Worm (Caenorhabditis elegans) whole organism, L1 larva: ENCODE data around the gene M176.4.
A peak's percentile ranks its signal among the peaks of the same experiment; 100 is the strongest.

Experiments used
- C34B4.2 ChIP-seq: sonication (generic microtip); optimal IDR thresholded peaks from 2 replicates; lab custom pipeline; 2017; ENCODE audit warnings: mild to moderate bottlenecking, missing genetic modification characterization, missing compliant biosample characterization
- F16B12.6 ChIP-seq: fragments of 150-350 bp; optimal IDR thresholded peaks from 2 replicates; lab custom pipeline; 2014; ENCODE audit warnings: missing biosample characterization, missing genetic modification characterization
- alr-1 ChIP-seq: fragments of 200-800 bp; sonication (Bioruptor generic); optimal IDR thresholded peaks from 2 replicates; lab custom pipeline; 2018; ENCODE audit warnings: borderline replicate concordance, mild to moderate bottlenecking, missing genetic modification characterization, missing compliant biosample characterization
- aly-2 ChIP-seq: fragments of 150-350 bp; optimal IDR thresholded peaks from 2 replicates; lab custom pipeline; 2014; ENCODE audit warnings: missing biosample characterization, missing genetic modification characterization
- ceh-8 ChIP-seq: fragments of 200-800 bp; sonication (Bioruptor generic); optimal IDR thresholded peaks from 2 replicates; lab custom pipeline; 2018; ENCODE audit warnings: mild to moderate bottlenecking, missing genetic modification characterization, moderate library complexity, missing compliant biosample characterization
- ces-1 ChIP-seq: fragments of 150-350 bp; optimal IDR thresholded peaks from 2 replicates; lab custom pipeline; 2014; ENCODE audit warnings: missing biosample characterization, missing genetic modification reagents, missing genetic modification characterization
- efl-1 ChIP-seq, 4 experiments: fragments of 150-350 bp; optimal IDR thresholded peaks in 3 of 4; peaks in 1 of 4; 1 replicate in 1 of 4; 2 replicates in 3 of 4; lab custom pipeline; 2014; ENCODE audit warnings: missing biosample characterization in 2 of 4, missing genetic modification characterization in 2 of 4, missing genetic modification reagents in 2 of 4
- ets-5 ChIP-seq: fragments of 200-800 bp; sonication (Bioruptor generic); IDR thresholded peaks from 2 replicates; pipeline ENCODE4 v1.3.6; 2022; ENCODE audit warnings: missing genetic modification characterization, missing compliant biosample characterization
- fkh-10 ChIP-seq: sonication (generic microtip); optimal IDR thresholded peaks from 2 replicates; lab custom pipeline; 2017; ENCODE audit warnings: missing biosample characterization, missing genetic modification reagents, missing genetic modification characterization
- fkh-4 ChIP-seq: sonication (generic microtip); optimal IDR thresholded peaks from 2 replicates; lab custom pipeline; 2016; ENCODE audit warnings: missing compliant biosample characterization, missing genetic modification characterization, borderline replicate concordance
- fkh-8 ChIP-seq: sonication (generic microtip); optimal IDR thresholded peaks from 2 replicates; lab custom pipeline; 2016; ENCODE audit warnings: mild to moderate bottlenecking, missing genetic modification characterization, missing compliant biosample characterization
- fos-1 ChIP-seq: fragments of 150-350 bp; optimal IDR thresholded peaks from 2 replicates; lab custom pipeline; 2014; ENCODE audit warnings: missing biosample characterization, missing genetic modification characterization
- grh-1 ChIP-seq: fragments of 200-800 bp; sonication (Bioruptor generic); IDR thresholded peaks from 2 replicates; pipeline ENCODE4 v1.3.6; 2022; ENCODE audit warnings: missing genetic modification reagents, missing genetic modification characterization, missing compliant biosample characterization
- hlh-17 ChIP-seq: fragments of 200-800 bp; sonication (Bioruptor generic); optimal IDR thresholded peaks from 2 replicates; lab custom pipeline; 2018; ENCODE audit warnings: missing genetic modification characterization, mild to moderate bottlenecking, missing compliant biosample characterization, moderate library complexity, borderline replicate concordance
- hpl-2 ChIP-seq: fragments of 150-350 bp; optimal IDR thresholded peaks from 2 replicates; lab custom pipeline; 2014; ENCODE audit warnings: missing biosample characterization, missing genetic modification reagents, missing genetic modification characterization
- lin-15B ChIP-seq: fragments of 150-350 bp; sonication (generic microtip); optimal IDR thresholded peaks from 3 replicates; lab custom pipeline; 2014; ENCODE audit warnings: missing biosample characterization, missing genetic modification characterization
- mef-2 ChIP-seq: fragments of 150-350 bp; optimal IDR thresholded peaks from 2 replicates; lab custom pipeline; 2014; ENCODE audit warnings: missing biosample characterization, missing genetic modification characterization
- nhr-237 ChIP-seq: fragments of 150-350 bp; optimal IDR thresholded peaks from 2 replicates; lab custom pipeline; 2014; ENCODE audit warnings: missing biosample characterization, missing genetic modification characterization
- nhr-76 ChIP-seq: sonication (generic microtip); optimal IDR thresholded peaks from 2 replicates; lab custom pipeline; 2017; ENCODE audit warnings: missing biosample characterization, missing genetic modification characterization
- nhr-77 ChIP-seq: fragments of 150-350 bp; optimal IDR thresholded peaks from 2 replicates; lab custom pipeline; 2014; ENCODE audit warnings: missing biosample characterization, missing genetic modification characterization
- nhr-85 ChIP-seq: sonication (generic microtip); peaks from one replicate; lab custom pipeline; 2016; ENCODE audit warnings: missing genetic modification characterization, inconsistent platforms, missing compliant biosample characterization
- nhr-90 ChIP-seq: sonication (generic microtip); optimal IDR thresholded peaks from 2 replicates; lab custom pipeline; 2016; ENCODE audit warnings: mild to moderate bottlenecking, missing genetic modification characterization, missing compliant biosample characterization; ENCODE audit not compliant: poor library complexity
- pqm-1 ChIP-seq: sonication (generic microtip); optimal IDR thresholded peaks from 3 replicates; lab custom pipeline; 2017; ENCODE audit warnings: missing biosample characterization, missing genetic modification characterization
- rnt-1 ChIP-seq: sonication (generic microtip); optimal IDR thresholded peaks from 2 replicates; lab custom pipeline; 2016; ENCODE audit warnings: mild to moderate bottlenecking, missing genetic modification characterization, moderate library complexity, missing compliant biosample characterization
- snu-23 ChIP-seq: sonication (generic microtip); optimal IDR thresholded peaks from 2 replicates; lab custom pipeline; 2016; ENCODE audit warnings: missing genetic modification characterization, missing compliant biosample characterization
- sup-37 ChIP-seq: fragments of 200-800 bp; sonication (Bioruptor generic); optimal IDR thresholded peaks from 2 replicates; lab custom pipeline; 2018; ENCODE audit warnings: mild to moderate bottlenecking, missing genetic modification characterization, missing compliant biosample characterization
- tlp-1 ChIP-seq: fragments of 150-350 bp; optimal IDR thresholded peaks from 2 replicates; lab custom pipeline; 2014; ENCODE audit warnings: missing biosample characterization, missing genetic modification characterization
- unc-130 ChIP-seq: fragments of 150-350 bp; optimal IDR thresholded peaks from 2 replicates; lab custom pipeline; 2017; ENCODE audit warnings: missing biosample characterization, missing genetic modification characterization, inconsistent platforms
- unc-62 ChIP-seq: fragments of 150-350 bp; optimal IDR thresholded peaks from 2 replicates; lab custom pipeline; 2014; ENCODE audit warnings: missing biosample characterization, missing genetic modification reagents, missing genetic modification characterization
- unc-98 ChIP-seq: fragments of 200-800 bp; sonication (Bioruptor generic); IDR thresholded peaks from 2 replicates; pipeline ENCODE4 v1.3.6; 2022; ENCODE audit warnings: missing genetic modification characterization, missing compliant biosample characterization

M176.4 gene

DNA sequence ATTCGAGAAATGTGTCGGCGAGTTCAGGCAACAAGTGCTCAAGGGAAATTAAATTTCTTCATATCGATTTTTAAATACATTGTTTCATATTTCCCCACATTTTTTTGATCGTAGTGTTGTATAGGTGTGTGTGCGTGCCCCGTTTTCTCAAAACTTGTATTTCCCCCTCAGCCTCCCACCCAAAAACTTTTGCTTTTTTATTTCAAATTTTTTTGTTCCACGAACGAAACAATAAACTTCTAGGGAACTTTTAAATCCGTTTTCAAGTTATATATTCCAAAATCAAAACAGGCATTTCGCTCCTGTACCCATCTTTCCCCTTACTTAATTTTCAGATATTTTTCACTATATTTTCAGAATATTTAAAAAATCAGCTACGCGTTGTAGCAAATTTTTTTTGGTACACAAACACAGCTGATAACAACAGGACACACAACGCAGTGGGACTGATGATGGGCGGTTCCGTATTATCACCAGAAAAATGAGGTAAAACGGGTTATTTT lies at the start of gene M176.4, which contains the start of gene M176.16:
TSS of gene M176.4 (plus strand) at position 301 of the 503 bp plus-strand sequence.
TSS of gene M176.16 (plus strand) at position 453 of the 503 bp plus-strand sequence.
- no peak for TF ChIP-seq hlh-17 (GFP tag; lab: Kevin White, UChicago)
- TF ChIP-seq F16B12.6 (tag; lab: Kevin White, UChicago): no peak
- peak; percentile 3 for TF ChIP-seq nhr-85 (tag; lab: Kevin White, UChicago)
- no peak for TF ChIP-seq efl-1 (optimal IDR thresholded peaks at IDR 0.05; lab: Kevin White, UChicago)
- TF ChIP-seq efl-1 (GFP tag; optimal IDR thresholded peaks at IDR 0.05 in 1 of 2; lab: Kevin White, UChicago): peak in 1 of 2 experiments; percentile 52
- TF ChIP-seq mef-2 (tag; lab: Kevin White, UChicago): no peak

DNA sequence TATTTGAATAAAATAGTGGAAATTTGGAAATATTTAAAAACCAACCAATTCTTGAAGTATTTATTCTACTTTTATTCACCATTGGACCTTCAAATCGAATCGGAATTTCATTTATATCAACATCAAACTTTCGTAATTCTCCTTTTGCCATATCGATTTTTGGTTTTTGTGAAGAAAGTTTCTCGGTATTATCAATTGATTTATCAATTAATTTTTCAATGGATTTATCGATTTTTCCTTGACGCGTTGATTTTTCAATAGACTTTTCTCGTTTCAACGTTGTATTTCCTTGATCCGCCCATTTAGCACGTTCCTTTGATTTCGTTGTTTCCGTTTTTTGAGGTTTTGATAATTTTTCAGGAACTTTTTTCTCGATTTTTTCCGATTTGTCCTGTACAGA lies 48.8 kb upstream of the M176.4 start:
- TF ChIP-seq efl-1 (optimal IDR thresholded peaks at IDR 0.05; lab: Kevin White, UChicago) (no peak), efl-1 (GFP tag; optimal IDR thresholded peaks at IDR 0.05 in 1 of 2; lab: Kevin White, UChicago) (no peak), fkh-4 (tag; lab: Kevin White, UChicago) (no peak), alr-1 (tag; lab: Kevin White, UChicago) (no peak), pqm-1 (tag; lab: Kevin White, UChicago) (no peak), aly-2 (tag; lab: Kevin White, UChicago) (no peak), lin-15B (tag; lab: Kevin White, UChicago) (no peak), rnt-1 (tag; lab: Kevin White, UChicago) (no peak), nhr-90 (tag; lab: Kevin White, UChicago) (no peak), grh-1 (GFP tag; lab: Robert Waterston, UW) (no peak), ceh-8 (no peak), ets-5 (GFP tag; lab: Robert Waterston, UW) (no peak), nhr-76 (tag; lab: Kevin White, UChicago) (no peak), snu-23 (GFP tag; lab: Kevin White, UChicago) (no peak), fkh-8 (tag; lab: Kevin White, UChicago) (no peak), C34B4.2 (tag; lab: Kevin White, UChicago) (no peak), unc-62 (GFP tag; lab: Kevin White, UChicago) (no peak), fos-1 (tag; lab: Kevin White, UChicago) (no peak), hlh-17 (GFP tag; lab: Kevin White, UChicago) (no peak), nhr-77 (tag; lab: Kevin White, UChicago) (no peak), unc-130 (tag; lab: Kevin White, UChicago) (no peak)
- TF ChIP-seq, all 84 proteins: peak for 0

DNA sequence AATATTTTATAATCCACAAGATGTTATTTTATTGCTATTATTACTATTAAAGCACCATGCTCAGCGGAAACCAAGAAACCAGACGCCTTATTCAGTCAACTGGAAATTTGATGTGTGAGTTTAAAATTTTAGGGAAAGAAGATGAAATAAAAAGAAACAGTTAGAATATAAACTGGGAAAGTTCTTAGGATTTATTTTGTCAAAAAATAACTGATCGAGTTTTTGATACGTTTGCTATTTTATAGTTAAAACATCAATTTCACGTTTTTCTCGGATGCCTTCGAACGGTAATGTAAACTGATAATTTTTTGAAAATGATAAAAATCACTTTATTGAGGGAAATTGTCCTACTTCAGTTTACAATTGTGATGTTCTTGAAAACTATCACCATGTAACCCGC lies 45.8 kb upstream of the M176.4 start, which contains the start of gene C06C3.3:
TSS of gene C06C3.3 (minus strand) at position 101 of the 400 bp plus-strand sequence.
- TF ChIP-seq tlp-1 (tag; lab: Kevin White, UChicago) (no peak), sup-37 (no peak), fkh-10 (GFP tag; lab: Kevin White, UChicago) (no peak), ceh-8 (no peak)
- TF ChIP-seq, all 84 proteins: peak for 0

DNA sequence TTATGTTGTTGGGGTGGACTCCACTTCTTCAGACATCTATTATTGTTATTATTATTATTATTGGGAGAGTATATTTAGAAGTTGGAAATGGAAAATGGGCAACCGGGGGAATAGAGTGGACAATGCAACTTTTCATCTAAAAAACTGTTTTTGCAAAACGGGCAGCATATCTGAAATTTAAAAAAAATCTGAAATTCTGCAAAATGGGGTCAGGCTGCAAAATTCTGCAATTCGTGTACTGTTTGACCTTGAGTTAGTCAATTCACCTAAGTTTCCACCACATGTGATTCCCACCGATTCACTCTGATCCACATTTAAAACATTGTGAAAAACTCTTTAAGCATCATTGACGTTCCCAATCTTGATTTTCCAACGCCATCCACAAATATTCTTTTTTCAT lies 45.2 kb upstream of the M176.4 start, which contains the start of gene C06C3.4:
TSS of gene C06C3.4 (plus strand) at position 301 of the 400 bp plus-strand sequence.
- no peak for TF ChIP-seq sup-37
- TF ChIP-seq nhr-237 (tag; lab: Kevin White, UChicago): no peak
- TF ChIP-seq unc-98 (GFP tag; lab: Robert Waterston, UW): no peak
- no peak for TF ChIP-seq hpl-2 (GFP tag; lab: Kevin White, UChicago)

DNA sequence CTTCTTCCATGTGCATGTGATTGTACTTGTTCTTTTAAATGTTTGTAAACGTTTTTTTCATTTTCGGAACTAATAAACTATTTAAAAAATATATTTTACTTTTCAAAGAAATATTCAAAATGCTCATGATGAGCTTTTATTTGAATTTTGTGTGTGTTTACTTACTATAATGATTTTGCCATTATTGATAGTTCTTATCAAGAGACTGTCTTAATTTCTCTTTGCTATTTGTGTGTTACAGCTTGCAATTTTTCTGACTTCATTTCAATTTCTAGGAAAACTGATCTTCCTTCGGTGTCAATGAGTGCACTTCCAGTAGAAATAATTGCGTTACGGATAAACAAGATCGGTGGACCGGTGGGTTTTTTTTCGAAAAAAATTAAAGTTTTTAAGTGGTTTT lies 43.4 kb upstream of the M176.4 start, which contains the start of gene C06C3.12:
TSS of gene C06C3.12 (plus strand) at position 301 of the 400 bp plus-strand sequence.
- TF ChIP-seq C34B4.2 (tag; lab: Kevin White, UChicago) (no peak), ces-1 (GFP tag; lab: Kevin White, UChicago) (no peak), unc-98 (GFP tag; lab: Robert Waterston, UW) (no peak)
